Fruit fly (Drosophila melanogaster) whole organism, embryonic: ENCODE data around the gene Swip-1.
A peak's percentile ranks its signal among the peaks of the same experiment; 100 is the strongest.

Source experiments
- CG10543 ChIP-seq: fragments of 200-800 bp; sonication (Bioruptor generic); optimal IDR thresholded peaks from 3 replicates; lab custom pipeline; 2017; ENCODE audit warnings: missing biosample characterization, mild to moderate bottlenecking, missing genetic modification characterization, moderate library complexity
- CG10654 ChIP-seq: fragments of 200-800 bp; sonication (Bioruptor generic); optimal IDR thresholded peaks from 2 replicates; lab custom pipeline; 2016; ENCODE audit warnings: missing biosample characterization, missing genetic modification characterization
- CG10979 ChIP-seq: fragments of 200-800 bp; sonication (Bioruptor generic); optimal IDR thresholded peaks from 2 replicates; lab custom pipeline; 2018; ENCODE audit warnings: missing biosample characterization, mild to moderate bottlenecking, missing genetic modification characterization, moderate library complexity
- CG12659 ChIP-seq: fragments of 200-800 bp; sonication (Bioruptor generic); optimal IDR thresholded peaks from 3 replicates; lab custom pipeline; 2017; ENCODE audit warnings: mild to moderate bottlenecking, missing biosample characterization, missing genetic modification reagents, missing genetic modification characterization
- CG12769 ChIP-seq: fragments of 200-800 bp; sonication (Bioruptor generic); optimal IDR thresholded peaks from 2 replicates; lab custom pipeline; 2019; ENCODE audit warnings: missing biosample characterization, mild to moderate bottlenecking, missing genetic modification characterization, moderate library complexity
- CG18011 ChIP-seq: fragments of 200-800 bp; sonication (Bioruptor generic); optimal IDR thresholded peaks from 2 replicates; lab custom pipeline; 2017; ENCODE audit warnings: missing biosample characterization, missing genetic modification characterization, mild to moderate bottlenecking, moderate library complexity, missing genotype
- CG18262 ChIP-seq: fragments of 200-800 bp; optimal IDR thresholded peaks from 3 replicates; lab custom pipeline; 2019; ENCODE audit warnings: missing biosample characterization, mild to moderate bottlenecking, missing genetic modification characterization, moderate library complexity
- CG18619 ChIP-seq: fragments of 200-800 bp; sonication (Bioruptor generic); optimal IDR thresholded peaks from 3 replicates; lab custom pipeline; 2017; ENCODE audit warnings: missing biosample characterization, mild to moderate bottlenecking, missing genetic modification characterization
- CG2678 ChIP-seq: fragments of 200-800 bp; sonication (Bioruptor generic); optimal IDR thresholded peaks from 3 replicates; lab custom pipeline; 2019; ENCODE audit warnings: missing biosample characterization, mild to moderate bottlenecking, missing genetic modification characterization, moderate library complexity
- CG2712 ChIP-seq: fragments of 200-800 bp; optimal IDR thresholded peaks from 3 replicates; lab custom pipeline; 2019; ENCODE audit warnings: missing biosample characterization, mild to moderate bottlenecking, missing genetic modification characterization, moderate library complexity
- CG30403 ChIP-seq: fragments of 200-800 bp; sonication (Bioruptor generic); optimal IDR thresholded peaks from 3 replicates; lab custom pipeline; 2016; ENCODE audit warnings: missing biosample characterization, missing genetic modification characterization
- CG32767 ChIP-seq: fragments of 200-800 bp; sonication (Bioruptor generic); IDR thresholded peaks from 2 replicates; pipeline ENCODE4 v1.3.6; 2022; ENCODE audit warnings: missing biosample characterization, missing genetic modification characterization
- CG6175 ChIP-seq: fragments of 200-800 bp; sonication (Bioruptor generic); IDR thresholded peaks from 3 replicates; pipeline ENCODE4 v1.3.6; 2022; ENCODE audit warnings: missing biosample characterization, missing genetic modification characterization
- CG7556 ChIP-seq: fragments of 200-800 bp; sonication (Bioruptor generic); optimal IDR thresholded peaks from 2 replicates; lab custom pipeline; 2017; ENCODE audit warnings: missing biosample characterization, mild to moderate bottlenecking, missing genetic modification characterization
- CG9727 ChIP-seq: fragments of 200-800 bp; sonication (Bioruptor generic); optimal IDR thresholded peaks from 3 replicates; lab custom pipeline; 2017; ENCODE audit warnings: missing biosample characterization, mild to moderate bottlenecking, missing genetic modification characterization
- Chrac-16 ChIP-seq: fragments of 200-800 bp; sonication (Bioruptor generic); optimal IDR thresholded peaks from 3 replicates; lab custom pipeline; 2016; ENCODE audit warnings: missing biosample characterization, missing genetic modification characterization
- Dbx ChIP-seq: fragments of 200-800 bp; sonication (Bioruptor generic); IDR thresholded peaks from 3 replicates; pipeline ENCODE4 v1.3.6; 2022; ENCODE audit warnings: missing biosample characterization, missing genetic modification characterization
- Dek ChIP-seq: fragments of 200-800 bp; sonication (Bioruptor generic); optimal IDR thresholded peaks from 3 replicates; lab custom pipeline; 2019; ENCODE audit warnings: missing biosample characterization, mild to moderate bottlenecking, missing genetic modification characterization, moderate library complexity
- Drgx ChIP-seq: fragments of 200-800 bp; sonication (Bioruptor generic); IDR thresholded peaks from 2 replicates; pipeline ENCODE4 v1.3.6; 2022; ENCODE audit warnings: missing biosample characterization, missing genetic modification characterization
- ERR ChIP-seq: fragments of 200-800 bp; sonication (Bioruptor generic); optimal IDR thresholded peaks from 2 replicates; lab custom pipeline; 2016; ENCODE audit warnings: missing biosample characterization, missing genetic modification characterization
- Eip74EF ChIP-seq, 2 experiments: fragments of 200-800 bp in 1 of 2; fragments of >200 bp in 1 of 2; sonication (Bioruptor generic) in 1 of 2; optimal IDR thresholded peaks; 2 replicates each; lab custom pipeline; 2017 to 2019; ENCODE audit warnings: missing biosample characterization in 2 of 2, missing genetic modification characterization in 2 of 2, mild to moderate bottlenecking in 1 of 2, moderate library complexity in 1 of 2
- Fer1 ChIP-seq: fragments of 200-800 bp; sonication (Bioruptor generic); optimal IDR thresholded peaks from 2 replicates; lab custom pipeline; 2017; ENCODE audit warnings: missing biosample characterization, mild to moderate bottlenecking, missing genetic modification characterization
- Hmr ChIP-seq: fragments of 200-800 bp; sonication (Bioruptor generic); optimal IDR thresholded peaks from 3 replicates; lab custom pipeline; 2017; ENCODE audit warnings: mild to moderate bottlenecking, missing biosample characterization, missing genetic modification reagents, missing genetic modification characterization
- Hr51 ChIP-seq, 2 experiments: fragments of 200-800 bp; sonication (Bioruptor generic); optimal IDR thresholded peaks; 2 replicates in 1 of 2; 3 replicates in 1 of 2; lab custom pipeline; 2016 to 2018; ENCODE audit warnings: missing biosample characterization in 2 of 2, missing genetic modification characterization in 2 of 2, mild to moderate bottlenecking in 1 of 2, moderate library complexity in 1 of 2
- MBD-R2 ChIP-seq: fragments of 200-800 bp; sonication (Bioruptor generic); IDR thresholded peaks from 2 replicates; pipeline ENCODE4 v1.3.6; 2022; ENCODE audit warnings: missing biosample characterization, missing genetic modification characterization
- Meics ChIP-seq: fragments of 200-800 bp; sonication (Bioruptor generic); optimal IDR thresholded peaks from 2 replicates; lab custom pipeline; 2017; ENCODE audit warnings: missing biosample characterization, mild to moderate bottlenecking, missing genetic modification characterization
- NfI ChIP-seq: fragments of 200-800 bp; sonication (Bioruptor generic); optimal IDR thresholded peaks from 3 replicates; lab custom pipeline; 2018; ENCODE audit warnings: missing biosample characterization, mild to moderate bottlenecking, missing genetic modification characterization, moderate library complexity
- Ravus ChIP-seq: fragments of 200-800 bp; sonication (Bioruptor generic); IDR thresholded peaks from 2 replicates; pipeline ENCODE4 v1.3.6; 2022; ENCODE audit warnings: missing biosample characterization, missing genetic modification characterization
- Sox102F ChIP-seq: fragments of 200-800 bp; sonication (Bioruptor generic); optimal IDR thresholded peaks from 2 replicates; lab custom pipeline; 2018; ENCODE audit warnings: missing biosample characterization, mild to moderate bottlenecking, missing genetic modification characterization, moderate library complexity
- bbx ChIP-seq: fragments of 200-800 bp; sonication (Bioruptor generic); IDR thresholded peaks from 2 replicates; pipeline ENCODE4 v1.3.6; 2022; ENCODE audit warnings: missing biosample characterization, missing genetic modification characterization; ENCODE audit not compliant: partially characterized antibody
- bcd ChIP-seq: fragments of 200-800 bp; sonication (Bioruptor generic); optimal IDR thresholded peaks from 2 replicates; lab custom pipeline; 2017; ENCODE audit warnings: missing biosample characterization, mild to moderate bottlenecking, missing genetic modification characterization
- caup ChIP-seq: fragments of 200-800 bp; sonication (Bioruptor generic); optimal IDR thresholded peaks from 3 replicates; lab custom pipeline; 2017; ENCODE audit warnings: missing biosample characterization, mild to moderate bottlenecking, missing genetic modification characterization, moderate library complexity; ENCODE audit not compliant: severe bottlenecking
- dpn ChIP-seq, 2 experiments: fragments of 200-800 bp; sonication (Bioruptor generic); optimal IDR thresholded peaks; 3 replicates each; lab custom pipeline; 2016; ENCODE audit warnings: missing biosample characterization in 2 of 2, missing genetic modification characterization in 2 of 2
- fd96Cb ChIP-seq: fragments of 200-800 bp; sonication (Bioruptor generic); optimal IDR thresholded peaks from 2 replicates; lab custom pipeline; 2018; ENCODE audit warnings: missing biosample characterization, mild to moderate bottlenecking, missing genetic modification characterization, moderate library complexity
- ind ChIP-seq: fragments of 200-800 bp; sonication (Bioruptor generic); optimal IDR thresholded peaks from 3 replicates; lab custom pipeline; 2016; ENCODE audit warnings: missing biosample characterization, missing genetic modification characterization
- knrl ChIP-seq: fragments of 200-800 bp; sonication (Bioruptor generic); IDR thresholded peaks from 3 replicates; pipeline ENCODE4 v1.3.6; 2022; ENCODE audit warnings: missing biosample characterization, missing genetic modification characterization; ENCODE audit not compliant: partially characterized antibody
- lilli ChIP-seq: fragments of 200-800 bp; sonication (Bioruptor generic); optimal IDR thresholded peaks from 3 replicates; lab custom pipeline; 2016; ENCODE audit warnings: missing biosample characterization, missing genetic modification characterization
- lola ChIP-seq, 3 experiments: fragments of >200 bp in 2 of 3; fragments of 200-800 bp in 1 of 3; sonication (Bioruptor generic) in 1 of 3; optimal IDR thresholded peaks; 2 replicates each; lab custom pipeline; 2017 to 2019; ENCODE audit warnings: missing biosample characterization in 3 of 3, missing genetic modification characterization in 3 of 3, mild to moderate bottlenecking in 1 of 3, moderate library complexity in 1 of 3
- otp ChIP-seq: fragments of 200-800 bp; sonication (Bioruptor generic); IDR thresholded peaks from 3 replicates; pipeline ENCODE4, ENCODE4 v1.3.6; 2022; ENCODE audit warnings: missing biosample characterization, missing genetic modification characterization
- pnt ChIP-seq: fragments of 200-800 bp; sonication (Bioruptor generic); optimal IDR thresholded peaks from 3 replicates; lab custom pipeline; 2016; ENCODE audit warnings: missing biosample characterization, missing genetic modification characterization
- rib ChIP-seq: fragments of 200-800 bp; sonication (Bioruptor generic); IDR thresholded peaks from 2 replicates; pipeline ENCODE4 v1.3.6; 2022; ENCODE audit warnings: missing biosample characterization, missing genetic modification characterization
- ro ChIP-seq: fragments of 200-800 bp; sonication (Bioruptor generic); IDR thresholded peaks from 2 replicates; pipeline ENCODE4 v1.3.6; 2022; ENCODE audit warnings: missing biosample characterization, missing genetic modification characterization
- row ChIP-seq: fragments of 200-800 bp; sonication (Bioruptor generic); IDR thresholded peaks from 3 replicates; pipeline ENCODE4 v1.3.6; 2022; ENCODE audit warnings: missing biosample characterization, missing genetic modification characterization
- run ChIP-seq: fragments of 200-800 bp; sonication (Bioruptor generic); optimal IDR thresholded peaks from 3 replicates; lab custom pipeline; 2018; ENCODE audit warnings: missing biosample characterization, mild to moderate bottlenecking, missing genetic modification characterization
- sens ChIP-seq: fragments of 200-800 bp; sonication (Bioruptor generic); peaks from one replicate; lab custom pipeline; 2016; ENCODE audit warnings: missing biosample characterization, missing genetic modification characterization
- usp ChIP-seq: fragments of >200 bp; optimal IDR thresholded peaks from 2 replicates; lab custom pipeline; 2017; ENCODE audit warnings: missing biosample characterization, missing genetic modification characterization
- zen2 ChIP-seq: fragments of 200-800 bp; sonication (Bioruptor generic); IDR thresholded peaks from 3 replicates; pipeline ENCODE4 v1.3.6; 2022; ENCODE audit warnings: missing biosample characterization, missing genetic modification characterization; ENCODE audit not compliant: partially characterized antibody
- zfh2 ChIP-seq: fragments of 200-800 bp; sonication (Bioruptor generic); optimal IDR thresholded peaks from 2 replicates; lab custom pipeline; 2016; ENCODE audit warnings: missing biosample characterization, missing genetic modification characterization

Gene Swip-1

dm6 chr2L:19036105-19036714 is 49.1 kb upstream of the Swip-1 start:
- TF ChIP-seq NfI (GFP tag; lab: Kevin White, UChicago) (peak; percentile 3), CG2712 (tag; lab: Kevin White, UChicago) (peak; percentile 14), CG7556 (GFP tag; lab: Kevin White, UChicago) (peak; percentile 49), fd96Cb (tag; lab: Kevin White, UChicago) (peak; percentile 12), CG18619 (GFP tag; lab: Kevin White, UChicago) (peak; percentile 11), CG12659 (GFP tag; lab: Kevin White, UChicago) (peak; percentile 2), caup (GFP tag; lab: Kevin White, UChicago) (no peak), usp (GFP tag; lab: Kevin White, UChicago) (no peak), CG32767 (GFP tag; lab: Robert Waterston, UW) (no peak), CG6175 (0 out of 3 replicates have a peak, but pooled peaks have one; percentile 21), knrl (GFP tag; lab: Robert Waterston, UW) (no peak), CG18262 (tag; lab: Kevin White, UChicago) (peak; percentile 18), pnt (no peak), ind (GFP tag; lab: Kevin White, UChicago) (peak; percentile 13), zen2 (GFP tag; lab: Robert Waterston, UW) (no peak), ERR (no peak), ro (GFP tag; lab: Robert Waterston, UW) (no peak), CG30403 (GFP tag; lab: Kevin White, UChicago) (peak; percentile 41), CG12769 (tag; lab: Kevin White, UChicago) (peak; percentile 91), bbx (GFP tag; lab: Robert Waterston, UW) (0 out of 2 replicates have a peak, but pooled peaks have one; percentile 14), Dbx (GFP tag; lab: Robert Waterston, UW) (peak; percentile 39; the same call in 1 of the 3 replicates), otp (GFP tag; lab: Robert Waterston, UW) (no peak), lola (GFP tag; optimal IDR thresholded peaks at IDR 0.05; lab: Kevin White, UChicago) (no peak), MBD-R2 (GFP tag; lab: Robert Waterston, UW) (peak; percentile 15; the same call in 1 of the 2 replicates), Drgx (peak; percentile 6; the same call in 1 of the 2 replicates), rib (GFP tag; lab: Robert Waterston, UW) (0 out of 2 replicates have a peak, but pooled peaks have one; percentile 15), CG2678 (tag; lab: Kevin White, UChicago) (peak; percentile 58), Hmr (GFP tag; lab: Kevin White, UChicago) (no peak), Sox102F (GFP tag; lab: Kevin White, UChicago) (peak; percentile 34), sens (GFP tag; lab: Kevin White, UChicago) (peak; percentile 81), Dek (peak; percentile 5), zfh2 (GFP tag; lab: Kevin White, UChicago) (no peak), Ravus (no peak), CG9727 (GFP tag; lab: Kevin White, UChicago) (peak; percentile 22), dpn (GFP tag; optimal IDR thresholded peaks at IDR 0.05; lab: Kevin White, UChicago) (peak in 1 of 2 experiments; percentile 8), row (GFP tag; lab: Robert Waterston, UW) (peak; percentile 33; the same call in 1 of the 3 replicates), Fer1 (peak; percentile 10), CG10979 (tag; lab: Kevin White, UChicago) (peak; percentile 2), CG10654 (GFP tag; lab: Kevin White, UChicago) (no peak), Eip74EF (GFP tag; optimal IDR thresholded peaks at IDR 0.05; lab: Kevin White, UChicago) (peak in 1 of 2 experiments; percentile 1), lilli (GFP tag; lab: Kevin White, UChicago) (peak; percentile 26), CG18011 (GFP tag; lab: Kevin White, UChicago) (no peak), Meics (GFP tag; lab: Kevin White, UChicago) (peak; percentile 41), bcd (peak; percentile 7), run (tag; lab: Kevin White, UChicago) (no peak), Hr51 (GFP tag; optimal IDR thresholded peaks at IDR 0.05; lab: Kevin White, UChicago) (peak in 1 of 2 experiments; percentile 22), CG10543 (GFP tag; lab: Kevin White, UChicago) (peak; percentile 79), Chrac-16 (no peak)
